Worm (Caenorhabditis elegans) whole organism, L1 larva: Measurements from ENCODE around the gene acy-1.

Experiments
- C16A3.4 ChIP-seq: fragments of 150-350 bp; optimal IDR thresholded peaks from 2 replicates; lab custom pipeline; 2014; ENCODE audit warnings: missing biosample characterization, missing genetic modification characterization
- C34B4.2 ChIP-seq: sonication (generic microtip); optimal IDR thresholded peaks from 2 replicates; lab custom pipeline; 2017; ENCODE audit warnings: mild to moderate bottlenecking, missing genetic modification characterization, missing compliant biosample characterization
- ama-1 ChIP-seq: fragments of 150-350 bp; optimal IDR thresholded peaks from 2 replicates; lab custom pipeline; 2014
- ceh-8 ChIP-seq: fragments of 200-800 bp; sonication (Bioruptor generic); optimal IDR thresholded peaks from 2 replicates; lab custom pipeline; 2018; ENCODE audit warnings: mild to moderate bottlenecking, missing genetic modification characterization, moderate library complexity, missing compliant biosample characterization
- ceh-88 ChIP-seq: fragments of 200-800 bp; sonication (Bioruptor generic); IDR thresholded peaks from 2 replicates; pipeline ENCODE4 v1.3.6; 2022; ENCODE audit warnings: missing genetic modification characterization, missing compliant biosample characterization
- ces-1 ChIP-seq: fragments of 150-350 bp; optimal IDR thresholded peaks from 2 replicates; lab custom pipeline; 2014; ENCODE audit warnings: missing biosample characterization, missing genetic modification reagents, missing genetic modification characterization
- efl-1 ChIP-seq, 4 experiments: fragments of 150-350 bp; optimal IDR thresholded peaks in 3 of 4; peaks in 1 of 4; 1 replicate in 1 of 4; 2 replicates in 3 of 4; lab custom pipeline; 2014; ENCODE audit warnings: missing biosample characterization in 2 of 4, missing genetic modification characterization in 2 of 4, missing genetic modification reagents in 2 of 4
- elt-2 ChIP-seq: sonication (generic microtip); optimal IDR thresholded peaks from 2 replicates; lab custom pipeline; 2016; ENCODE audit warnings: missing genetic modification characterization, mild to moderate bottlenecking, inconsistent platforms, missing compliant biosample characterization, missing genetic modification reagents
- elt-3 ChIP-seq, 6 experiments: fragments of 150-350 bp in 1 of 6; sonication (generic microtip); optimal IDR thresholded peaks; 2 replicates each; lab custom pipeline; 2017 to 2018; ENCODE audit warnings: missing biosample characterization in 6 of 6, missing genetic modification characterization in 6 of 6, inconsistent platforms in 1 of 6
- fkh-10 ChIP-seq: sonication (generic microtip); optimal IDR thresholded peaks from 2 replicates; lab custom pipeline; 2017; ENCODE audit warnings: missing biosample characterization, missing genetic modification reagents, missing genetic modification characterization
- fos-1 ChIP-seq: fragments of 150-350 bp; optimal IDR thresholded peaks from 2 replicates; lab custom pipeline; 2014; ENCODE audit warnings: missing biosample characterization, missing genetic modification characterization
- hlh-4 ChIP-seq: sonication (generic microtip); optimal IDR thresholded peaks from 2 replicates; lab custom pipeline; 2016; ENCODE audit warnings: mild to moderate bottlenecking, missing genetic modification characterization, missing compliant biosample characterization
- hpl-2 ChIP-seq: fragments of 150-350 bp; optimal IDR thresholded peaks from 2 replicates; lab custom pipeline; 2014; ENCODE audit warnings: missing biosample characterization, missing genetic modification reagents, missing genetic modification characterization
- irx-1 ChIP-seq: sonication (generic microtip); optimal IDR thresholded peaks from 2 replicates; lab custom pipeline; 2016; ENCODE audit warnings: missing genetic modification characterization, missing compliant biosample characterization
- jun-1 ChIP-seq: fragments of 150-350 bp; optimal IDR thresholded peaks from 2 replicates; lab custom pipeline; 2014; ENCODE audit warnings: missing biosample characterization, missing genetic modification reagents, missing genetic modification characterization
- lin-14 ChIP-seq: fragments of 200-800 bp; sonication (Bioruptor generic); optimal IDR thresholded peaks from 2 replicates; lab custom pipeline; 2018; ENCODE audit warnings: mild to moderate bottlenecking, missing genetic modification characterization, moderate library complexity, missing compliant biosample characterization
- lin-15B ChIP-seq: fragments of 150-350 bp; sonication (generic microtip); optimal IDR thresholded peaks from 3 replicates; lab custom pipeline; 2014; ENCODE audit warnings: missing biosample characterization, missing genetic modification characterization
- lin-39 ChIP-seq: fragments of 150-350 bp; optimal IDR thresholded peaks from 2 replicates; lab custom pipeline; 2014; ENCODE audit warnings: missing biosample characterization, missing genetic modification reagents, missing genetic modification characterization
- mef-2 ChIP-seq: fragments of 150-350 bp; optimal IDR thresholded peaks from 2 replicates; lab custom pipeline; 2014; ENCODE audit warnings: missing biosample characterization, missing genetic modification characterization
- mep-1 ChIP-seq: fragments of 150-350 bp; optimal IDR thresholded peaks from 2 replicates; lab custom pipeline; 2014; ENCODE audit warnings: missing biosample characterization, missing genetic modification characterization
- nhr-12 ChIP-seq: sonication (generic microtip); optimal IDR thresholded peaks from 2 replicates; lab custom pipeline; 2017; ENCODE audit warnings: missing biosample characterization, missing genetic modification characterization
- nhr-20 ChIP-seq: sonication (generic microtip); optimal IDR thresholded peaks from 2 replicates; lab custom pipeline; 2016; ENCODE audit warnings: mild to moderate bottlenecking, missing genetic modification characterization, missing compliant biosample characterization
- nhr-237 ChIP-seq: fragments of 150-350 bp; optimal IDR thresholded peaks from 2 replicates; lab custom pipeline; 2014; ENCODE audit warnings: missing biosample characterization, missing genetic modification characterization
- nhr-28 ChIP-seq: fragments of 150-350 bp; optimal IDR thresholded peaks from 2 replicates; lab custom pipeline; 2014; ENCODE audit warnings: missing biosample characterization, missing genetic modification characterization
- nhr-71 ChIP-seq: sonication (generic microtip); optimal IDR thresholded peaks from 2 replicates; lab custom pipeline; 2016; ENCODE audit warnings: mild to moderate bottlenecking, missing genetic modification characterization, moderate library complexity, missing compliant biosample characterization
- nhr-76 ChIP-seq: sonication (generic microtip); optimal IDR thresholded peaks from 2 replicates; lab custom pipeline; 2017; ENCODE audit warnings: missing biosample characterization, missing genetic modification characterization
- nhr-84 ChIP-seq: sonication (generic microtip); optimal IDR thresholded peaks from 2 replicates; lab custom pipeline; 2017; ENCODE audit warnings: missing biosample characterization, missing genetic modification characterization
- nhr-85 ChIP-seq: sonication (generic microtip); peaks from one replicate; lab custom pipeline; 2016; ENCODE audit warnings: missing genetic modification characterization, inconsistent platforms, missing compliant biosample characterization
- pax-3 ChIP-seq: fragments of 200-800 bp; sonication (Bioruptor generic); optimal IDR thresholded peaks from 2 replicates; lab custom pipeline; 2018; ENCODE audit warnings: mild to moderate bottlenecking, missing genetic modification characterization, moderate library complexity, missing compliant biosample characterization
- skn-1 ChIP-seq: fragments of 150-350 bp; optimal IDR thresholded peaks from 2 replicates; lab custom pipeline; 2014; ENCODE audit warnings: missing biosample characterization, missing genetic modification characterization
- sup-37 ChIP-seq: fragments of 200-800 bp; sonication (Bioruptor generic); optimal IDR thresholded peaks from 2 replicates; lab custom pipeline; 2018; ENCODE audit warnings: mild to moderate bottlenecking, missing genetic modification characterization, missing compliant biosample characterization
- tbx-2 ChIP-seq: sonication (generic microtip); optimal IDR thresholded peaks from 2 replicates; lab custom pipeline; 2016; ENCODE audit warnings: missing genetic modification characterization, missing compliant biosample characterization
- tlp-1 ChIP-seq: fragments of 150-350 bp; optimal IDR thresholded peaks from 2 replicates; lab custom pipeline; 2014; ENCODE audit warnings: missing biosample characterization, missing genetic modification characterization
- unc-62 ChIP-seq: fragments of 150-350 bp; optimal IDR thresholded peaks from 2 replicates; lab custom pipeline; 2014; ENCODE audit warnings: missing biosample characterization, missing genetic modification reagents, missing genetic modification characterization
- xbp-1 ChIP-seq: sonication (generic microtip); optimal IDR thresholded peaks from 2 replicates; lab custom pipeline; 2016; ENCODE audit warnings: missing genetic modification characterization, missing compliant biosample characterization
- zip-4 ChIP-seq: fragments of 200-800 bp; sonication (Bioruptor generic); optimal IDR thresholded peaks from 2 replicates; lab custom pipeline; 2018; ENCODE audit warnings: mild to moderate bottlenecking, missing genetic modification characterization, moderate library complexity, missing compliant biosample characterization

Gene acy-1

ce11 chrIII:4756983-4757382 lies 35.1 kb downstream of the acy-1 start, which contains the start of gene fbxl-2 (continued):
- TF ChIP-seq hlh-4 (tag; lab: Kevin White, UChicago) (no peak), nhr-85 (tag; lab: Kevin White, UChicago) (peak; percentile 97), unc-62 (GFP tag; lab: Kevin White, UChicago) (peak; percentile 56), lin-14 (GFP tag; lab: Kevin White, UChicago) (peak; percentile 94), nhr-12 (tag; lab: Kevin White, UChicago) (peak; percentile 3), ces-1 (no peak), pax-3 (tag; lab: Kevin White, UChicago) (peak; percentile 91), C34B4.2 (tag; lab: Kevin White, UChicago) (peak; percentile 80), tbx-2 (tag; lab: Kevin White, UChicago) (peak; percentile 97), skn-1 (tag; lab: Kevin White, UChicago) (peak; percentile 96), ceh-88 (peak; percentile 83), xbp-1 (tag; lab: Kevin White, UChicago) (peak; percentile 97), hpl-2 (GFP tag; lab: Kevin White, UChicago) (peak; percentile 30), fkh-10 (GFP tag; lab: Kevin White, UChicago) (peak; percentile 80), C16A3.4 (tag; lab: Kevin White, UChicago) (peak; percentile 97), mef-2 (peak; percentile 82), nhr-20 (tag; lab: Kevin White, UChicago) (peak; percentile 95), fos-1 (tag; lab: Kevin White, UChicago) (peak; percentile 87), elt-3 (tag; optimal IDR thresholded peaks at IDR 0.05; lab: Kevin White, UChicago) (peak in 5 of 6 experiments; percentile 55 to 96 (median 88)), nhr-76 (tag; lab: Kevin White, UChicago) (peak; percentile 18), ama-1 (lab: Kevin White, UChicago) (no peak), jun-1 (tag; lab: Kevin White, UChicago) (peak; percentile 95), nhr-84 (tag; lab: Kevin White, UChicago) (no peak), mep-1 (tag; lab: Kevin White, UChicago) (peak; percentile 97), ceh-8 (GFP tag; lab: Kevin White, UChicago) (peak; percentile 94), lin-39 (tag; lab: Kevin White, UChicago) (peak; percentile 85), zip-4 (GFP tag; lab: Kevin White, UChicago) (peak; percentile 88), sup-37 (GFP tag; lab: Kevin White, UChicago) (peak; percentile 92), tlp-1 (tag; lab: Kevin White, UChicago) (no peak), irx-1 (peak; percentile 93), lin-15B (tag; lab: Kevin White, UChicago) (peak; percentile 98), nhr-71 (tag; lab: Kevin White, UChicago) (peak; percentile 98), nhr-237 (tag; lab: Kevin White, UChicago) (peak; percentile 90)

DNA sequence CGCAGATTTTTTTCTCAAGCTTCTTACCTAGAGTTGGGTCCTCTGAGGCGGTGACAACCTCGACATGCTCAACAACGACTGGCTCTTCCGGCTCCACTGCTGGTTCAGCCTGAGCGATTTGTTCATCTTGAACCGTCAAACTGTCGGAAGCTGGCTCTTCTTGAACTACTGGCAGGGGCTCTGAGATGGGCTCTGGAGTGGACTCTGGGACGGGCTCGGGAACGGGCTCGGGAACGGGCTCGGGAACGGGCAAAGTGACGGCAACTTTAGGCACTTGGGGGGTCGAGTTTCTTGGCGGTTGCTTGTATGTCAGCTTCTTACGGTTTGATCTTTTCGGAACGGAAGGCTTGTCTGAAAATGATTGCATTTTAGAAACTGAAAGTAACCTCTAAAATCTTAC lies 41.0 kb downstream of the acy-1 start:
- TF ChIP-seq mef-2 = no peak
- TF ChIP-seq efl-1 (optimal IDR thresholded peaks at IDR 0.05; lab: Kevin White, UChicago) = no peak
- TF ChIP-seq efl-1 (GFP tag; optimal IDR thresholded peaks at IDR 0.05 in 1 of 2; lab: Kevin White, UChicago) = peak in 1 of 2 experiments; percentile 25

DNA sequence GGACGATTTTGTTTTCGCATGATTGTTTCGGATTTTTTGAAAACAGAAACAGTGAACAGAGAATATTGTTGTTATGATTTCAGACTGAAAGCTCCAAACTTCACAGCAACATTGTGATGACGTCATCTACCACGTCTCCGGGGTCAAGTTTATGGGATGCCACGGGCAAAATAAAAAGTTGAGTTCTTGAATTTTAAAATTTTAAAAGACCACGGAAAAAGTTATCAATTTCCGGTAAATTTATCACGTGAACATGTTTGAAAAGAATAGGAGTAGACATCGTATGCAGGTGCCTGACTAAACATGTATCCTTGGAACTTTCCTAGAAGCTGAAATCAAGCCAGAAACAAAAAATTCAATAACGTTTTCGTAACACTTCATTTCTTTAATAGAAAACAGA lies 41.6 kb downstream of the acy-1 start, which contains the start of gene B0393.4:
TSS of gene B0393.4 (minus strand) at position 101 of the 400 bp plus-strand sequence.
- TF ChIP-seq nhr-28 (tag; lab: Kevin White, UChicago) = no peak
- no peak for TF ChIP-seq efl-1 (optimal IDR thresholded peaks at IDR 0.05; lab: Kevin White, UChicago)
- peak in 1 of 2 experiments; percentile 36 for TF ChIP-seq efl-1 (GFP tag; optimal IDR thresholded peaks at IDR 0.05 in 1 of 2; lab: Kevin White, UChicago)

DNA sequence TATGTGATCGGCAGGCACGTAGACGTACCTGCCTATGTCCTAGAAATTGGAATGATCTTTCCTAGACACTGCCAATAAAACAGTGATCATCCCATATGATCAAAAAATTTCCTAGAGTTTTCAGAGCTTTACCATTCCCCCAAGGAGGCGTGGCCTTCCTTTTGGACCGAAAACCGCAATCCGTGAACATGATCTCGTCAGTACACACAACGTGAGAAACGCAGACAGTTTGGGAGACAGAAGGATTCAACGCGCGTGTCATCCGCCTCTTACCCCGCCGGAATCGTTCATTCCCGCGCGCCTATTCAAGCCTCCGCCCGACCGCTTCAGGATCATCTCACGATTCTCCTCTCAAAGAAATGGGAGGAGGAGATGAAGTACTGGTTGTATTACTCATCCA lies 43.6 kb downstream of the acy-1 start, which contains the start of gene B0393.5:
TSS of gene B0393.5 (plus strand) at position 301 of the 400 bp plus-strand sequence.
- TF ChIP-seq elt-2 (tag; lab: Kevin White, UChicago) = no peak
